7 worm cellular contexts compared by ENCODE assay signal in the genomic region with DNA sequence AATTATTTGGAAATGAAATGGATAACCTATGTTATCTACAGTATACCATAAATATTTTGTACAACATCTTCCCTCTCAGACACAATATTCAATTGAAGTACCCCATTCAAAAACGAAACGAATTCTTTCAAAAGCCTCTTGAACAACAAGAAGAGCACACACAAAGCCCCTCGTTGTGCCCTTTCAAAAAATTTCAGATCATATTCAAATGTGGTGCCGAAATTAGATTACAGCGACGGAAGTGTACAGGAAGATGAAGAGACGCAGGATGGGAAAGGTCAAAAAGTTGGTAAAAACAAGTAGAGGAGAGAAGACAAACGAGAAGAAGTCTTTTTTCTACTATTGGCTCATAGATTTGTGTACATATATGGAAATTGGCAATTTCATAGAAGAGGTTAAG.
TF ChIP-seq lines count a peak whose summit lies in the region.

No protein-coding gene starts in this region.

TF ChIP-seq in whole organism, L1 larva, 84 proteins besides CTCF, POLR2A, EP300 and RAD21:
- TF ChIP-seq aly-2 (tag; optimal IDR thresholded peaks at IDR 0.05; lab: Kevin White, UChicago) (no peak), fkh-10 (GFP tag; optimal IDR thresholded peaks at IDR 0.05; lab: Kevin White, UChicago) (peak; percentile 59), nhr-47 (tag; optimal IDR thresholded peaks at IDR 0.05; lab: Kevin White, UChicago) (peak; percentile 11), ceh-8 (GFP tag; optimal IDR thresholded peaks at IDR 0.05; lab: Kevin White, UChicago) (peak; percentile 58)

TF ChIP-seq in whole organism, L2 larva, 48 proteins besides CTCF, POLR2A, EP300 and RAD21:
- TF ChIP-seq nhr-21 (tag; optimal IDR thresholded peaks at IDR 0.05; lab: Kevin White, UChicago), result no peak
- no peak for TF ChIP-seq nhr-12 (tag; optimal IDR thresholded peaks at IDR 0.05; lab: Kevin White, UChicago)
- peak; percentile 0 for TF ChIP-seq C34F6.9 (tag; optimal IDR thresholded peaks at IDR 0.05; lab: Kevin White, UChicago)
- no peak for TF ChIP-seq fos-1 (tag; optimal IDR thresholded peaks at IDR 0.05; lab: Kevin White, UChicago)

TF ChIP-seq in whole organism, L3 larva, 47 proteins besides CTCF, POLR2A, EP300 and RAD21:
- TF ChIP-seq zag-1 (tag; optimal IDR thresholded peaks at IDR 0.05; lab: Kevin White, UChicago), result no peak
- peak; percentile 15 for TF ChIP-seq fkh-10 (GFP tag; optimal IDR thresholded peaks at IDR 0.05; lab: Kevin White, UChicago)

TF ChIP-seq in whole organism, L4 larva, 104 proteins besides CTCF, POLR2A, EP300 and RAD21:
- TF ChIP-seq fkh-10 (GFP tag; optimal IDR thresholded peaks at IDR 0.05; lab: Kevin White, UChicago) (peak; percentile 74), hmg-1.1 (GFP tag; IDR thresholded peaks at IDR 0.05; lab: Robert Waterston, UW) (no peak)

TF ChIP-seq in whole organism, late embryonic, 69 proteins besides CTCF, POLR2A, EP300 and RAD21:
- no peak for TF ChIP-seq ceh-30 (tag; optimal IDR thresholded peaks at IDR 0.05; lab: Kevin White, UChicago)
- peak; percentile 80 for TF ChIP-seq unc-42 (tag; optimal IDR thresholded peaks at IDR 0.05; lab: Kevin White, UChicago)

TF ChIP-seq in whole organism, mixed stage, embryonic, 35 proteins besides CTCF, POLR2A, EP300 and RAD21:
- TF ChIP-seq ces-1 (GFP tag; optimal IDR thresholded peaks at IDR 0.05; lab: Kevin White, UChicago) (peak; percentile 66), nhr-2 (tag; optimal IDR thresholded peaks at IDR 0.05; lab: Kevin White, UChicago) (no peak)

TF ChIP-seq in whole organism, young adult, 124 proteins besides CTCF, POLR2A, EP300 and RAD21:
- TF ChIP-seq ceh-27 (GFP tag; optimal IDR thresholded peaks at IDR 0.05; lab: Kevin White, UChicago) (peak; percentile 18), athp-1 (tag; optimal IDR thresholded peaks at IDR 0.05; lab: Kevin White, UChicago) (no peak), F52B5.7 (tag; optimal IDR thresholded peaks at IDR 0.05; lab: Kevin White, UChicago) (no peak), snpc-4 (GFP tag; optimal IDR thresholded peaks at IDR 0.05; lab: Kevin White, UChicago) (no peak), snpc-4 (tag; optimal IDR thresholded peaks at IDR 0.05; lab: Kevin White, UChicago) (no peak), T07F8.4 (tag; optimal IDR thresholded peaks at IDR 0.05; lab: Kevin White, UChicago) (no peak), ekl-4 (GFP tag; IDR thresholded peaks at IDR 0.05; lab: Robert Waterston, UW) (no peak)
TF ChIP-seq in whole organism, young adult: peak in this region for 1.
